Fruit fly (Drosophila melanogaster): ENCODE results near the gene CG3529.
A peak's percentile ranks its signal among the peaks of the same experiment; 100 is the strongest.

Gene CG3529

DNA sequence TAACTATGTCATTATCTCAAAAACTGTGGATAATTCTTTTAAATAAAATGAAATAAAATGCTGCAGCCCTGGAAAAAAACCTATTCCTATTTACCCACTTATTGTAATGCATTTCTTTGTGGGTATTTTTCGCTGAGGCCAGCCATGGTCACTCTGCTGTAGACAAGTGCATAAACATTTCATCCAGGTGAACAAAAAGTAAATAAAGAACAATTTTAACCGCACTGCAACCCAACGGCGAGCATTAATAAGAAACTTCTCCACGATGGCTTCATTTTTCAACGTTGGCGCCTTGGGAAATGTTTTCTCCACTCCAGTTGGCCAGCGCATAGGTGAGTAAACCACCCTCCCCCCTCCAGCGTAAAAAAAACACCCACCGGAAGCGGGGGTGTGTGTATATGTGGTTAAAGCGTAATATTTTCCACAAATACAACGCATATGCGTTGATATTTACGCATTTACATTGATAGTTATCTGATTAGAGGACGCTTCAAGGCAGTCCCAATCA is at the start of gene CG3529:
Gene CG3529, plus strand, starts transcription at position 134 of the 508 bp plus-strand sequence.
- no peak for TF ChIP-seq EcR (GFP tag; optimal IDR thresholded peaks at IDR 0.05)
- TF ChIP-seq pan (optimal IDR thresholded peaks at IDR 0.05) = no peak
- TF ChIP-seq psq (optimal IDR thresholded peaks at IDR 0.05) = no peak
- TF ChIP-seq usp (GFP tag; optimal IDR thresholded peaks at IDR 0.05) = no peak
- no peak for TF ChIP-seq CG8478 (optimal IDR thresholded peaks at IDR 0.05)
- TF ChIP-seq Dll (optimal IDR thresholded peaks at IDR 0.05) = no peak

DNA sequence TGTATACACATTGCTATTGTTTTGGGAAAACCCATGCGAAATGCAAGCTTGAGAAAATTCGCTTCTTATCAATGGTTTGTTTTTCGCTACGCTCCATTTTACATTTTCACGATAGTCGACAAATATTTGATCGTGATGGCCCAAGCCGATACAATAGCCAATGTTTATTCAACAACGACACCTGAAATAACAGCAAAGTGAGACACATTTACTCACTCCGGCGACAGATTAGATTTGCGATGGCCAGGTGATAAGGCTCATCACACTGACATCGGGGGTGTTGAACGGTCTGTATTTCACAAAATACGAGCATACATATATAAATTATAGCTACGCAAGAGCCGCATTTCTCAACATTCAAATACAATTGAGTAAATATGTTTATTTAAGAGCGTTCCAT is 49.5 kb upstream of the CG3529 start:
- no peak for TF ChIP-seq Dll (optimal IDR thresholded peaks at IDR 0.05)
- TF ChIP-seq psq (optimal IDR thresholded peaks at IDR 0.05) = no peak
- TF ChIP-seq pan (optimal IDR thresholded peaks at IDR 0.05) = no peak
- TF ChIP-seq EcR (GFP tag; optimal IDR thresholded peaks at IDR 0.05) = no peak
- TF ChIP-seq CG8478 (optimal IDR thresholded peaks at IDR 0.05) = no peak
- no peak for TF ChIP-seq usp (GFP tag; optimal IDR thresholded peaks at IDR 0.05)

DNA sequence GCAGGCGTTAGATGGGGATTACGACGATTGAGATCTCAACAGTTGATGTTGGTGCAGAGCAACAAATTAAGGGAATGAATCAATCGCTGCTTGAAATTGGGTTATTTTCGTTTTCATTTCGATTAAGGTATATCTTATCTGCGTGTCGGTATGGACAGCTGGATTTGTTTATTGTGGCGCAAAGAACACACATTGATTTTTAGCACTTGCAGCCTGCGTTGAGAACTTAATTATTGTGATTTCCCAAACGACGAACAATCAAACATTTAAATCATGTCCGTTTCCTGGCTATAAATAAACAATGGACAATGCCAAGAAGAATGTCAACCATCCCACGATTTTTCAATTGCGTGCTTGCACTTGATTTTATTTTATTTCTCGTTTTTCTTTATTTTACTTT is 48.6 kb upstream of the CG3529 start:
- TF ChIP-seq Dll (optimal IDR thresholded peaks at IDR 0.05) (no peak), pan (optimal IDR thresholded peaks at IDR 0.05) (no peak), psq (optimal IDR thresholded peaks at IDR 0.05) (no peak), CG8478 (optimal IDR thresholded peaks at IDR 0.05) (no peak), EcR (GFP tag; optimal IDR thresholded peaks at IDR 0.05) (no peak), usp (GFP tag; optimal IDR thresholded peaks at IDR 0.05) (no peak)

DNA sequence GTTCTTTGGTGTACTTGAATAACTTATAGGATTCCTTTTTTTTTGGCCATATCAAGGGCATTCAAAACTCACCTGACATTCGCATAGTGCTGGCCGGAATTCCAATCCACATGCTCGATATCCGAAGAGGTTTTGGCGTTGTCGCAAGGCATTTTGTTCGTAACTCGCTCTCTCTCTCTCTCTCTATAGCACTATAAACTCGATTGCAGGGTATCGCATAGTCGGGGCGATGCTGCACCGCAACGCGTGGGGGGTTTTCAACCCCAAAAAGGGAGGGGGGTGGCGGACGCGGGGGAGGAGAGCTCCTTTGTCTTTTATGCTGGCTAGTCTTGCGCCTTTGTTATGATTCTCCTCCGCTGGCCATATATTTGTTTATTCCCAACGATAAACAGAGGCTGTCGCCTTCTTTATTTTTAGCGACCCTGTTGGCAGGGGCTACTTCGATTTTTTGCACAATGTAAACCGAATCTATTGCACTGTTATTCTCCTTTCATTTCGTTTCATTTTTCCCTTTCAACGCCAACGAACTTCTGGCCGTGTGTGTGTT is 48.2 kb upstream of the CG3529 start:
- TF ChIP-seq CG8478 (optimal IDR thresholded peaks at IDR 0.05) (no peak), EcR (GFP tag; optimal IDR thresholded peaks at IDR 0.05) (peak in 1 of 2 experiments; percentile 56), pan (optimal IDR thresholded peaks at IDR 0.05) (no peak)

DNA sequence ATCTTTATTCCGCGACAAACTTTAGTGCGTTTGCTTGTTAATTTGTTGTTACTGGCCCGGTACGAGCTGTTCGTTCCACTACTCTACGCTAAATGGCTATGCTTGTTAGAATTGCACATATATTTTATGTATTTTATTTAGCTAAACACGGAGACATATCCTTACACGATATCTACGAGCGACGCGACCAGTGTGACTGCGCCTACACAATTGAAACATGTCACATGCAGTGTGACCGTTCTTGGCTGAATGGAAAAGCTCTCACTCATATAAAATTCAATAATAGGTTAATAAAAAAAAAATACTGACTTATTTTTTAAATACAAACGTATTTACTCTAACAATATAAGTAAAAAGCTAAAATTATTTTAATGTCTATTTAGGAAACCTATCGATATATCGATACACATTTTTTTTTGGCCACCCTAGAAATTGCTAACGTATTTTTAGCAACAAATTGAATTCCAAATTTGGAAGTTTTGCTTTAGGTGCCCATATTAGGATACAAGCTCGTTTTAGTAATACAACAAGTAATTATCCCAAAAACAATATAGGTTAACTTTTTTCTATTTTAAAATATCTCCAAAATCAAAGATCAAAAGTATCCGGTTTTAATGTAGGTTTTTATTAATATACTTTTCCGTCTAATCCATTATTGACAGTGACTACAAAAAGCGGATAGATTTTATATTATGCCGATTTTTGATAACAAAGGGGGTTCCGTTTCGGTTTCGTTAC is 47.5 kb upstream of the CG3529 start, which contains the start of gene CG4080:
Gene CG4080, minus strand, starts transcription at position 215 of the 738 bp plus-strand sequence.
- TF ChIP-seq usp (GFP tag; optimal IDR thresholded peaks at IDR 0.05) (no peak), pan (optimal IDR thresholded peaks at IDR 0.05) (no peak), EcR (GFP tag; optimal IDR thresholded peaks at IDR 0.05) (no peak), psq (optimal IDR thresholded peaks at IDR 0.05) (no peak), CG8478 (optimal IDR thresholded peaks at IDR 0.05) (no peak), Dll (optimal IDR thresholded peaks at IDR 0.05) (no peak)

DNA sequence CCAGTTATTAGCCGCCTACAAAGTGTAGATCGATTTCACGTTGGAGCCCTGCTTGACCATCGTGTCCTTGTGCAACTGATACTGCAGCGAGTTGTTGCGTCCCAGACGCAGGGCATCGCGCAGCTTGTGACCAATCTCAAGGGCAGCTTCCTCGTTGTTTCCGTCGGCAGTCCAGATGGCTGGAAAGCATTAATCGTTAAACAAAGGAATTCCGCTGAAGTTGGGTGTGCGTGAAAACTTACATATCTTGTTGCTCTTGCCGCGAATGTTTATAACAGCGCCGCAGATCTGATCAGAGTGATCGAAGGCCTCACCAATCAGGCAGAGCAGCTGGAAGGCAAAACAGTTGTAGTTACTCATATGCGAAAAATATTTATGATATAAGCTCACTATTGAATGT is 46.8 kb upstream of the CG3529 start:
- no peak for TF ChIP-seq psq (optimal IDR thresholded peaks at IDR 0.05)
- TF ChIP-seq CG8478 (optimal IDR thresholded peaks at IDR 0.05) = no peak

DNA sequence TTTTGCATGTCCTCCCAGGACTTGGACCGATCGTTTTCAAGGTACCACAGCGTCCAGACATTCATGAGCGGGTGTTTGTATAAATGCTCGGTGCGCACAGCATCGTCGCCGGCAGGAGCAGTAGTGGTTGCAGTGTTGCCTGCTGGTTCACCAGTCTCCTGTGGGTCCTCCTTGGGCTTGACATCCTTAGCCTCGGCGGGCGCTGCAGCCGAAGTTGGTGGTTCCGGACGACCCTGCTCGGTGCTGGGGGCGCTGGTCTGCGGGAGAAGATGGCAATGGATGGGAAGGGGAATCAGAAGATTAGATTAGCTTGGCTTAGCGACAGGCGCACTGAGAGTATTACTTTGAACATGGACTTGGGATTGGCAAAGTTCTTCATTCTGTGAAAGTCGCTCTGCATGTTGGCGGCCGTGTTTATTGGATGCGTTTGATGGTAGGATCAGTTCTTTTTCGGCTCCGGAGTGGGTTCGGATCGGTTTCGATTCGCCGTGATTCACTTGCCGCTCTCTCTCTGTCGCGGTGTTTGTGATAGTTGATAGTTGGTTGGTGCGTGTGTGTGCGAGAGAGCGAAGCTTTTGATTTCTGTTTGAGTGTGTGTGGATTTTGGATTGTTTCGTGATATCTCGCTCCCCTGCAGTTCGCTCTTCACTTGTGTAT is 45.8 kb upstream of the CG3529 start:
- no peak for TF ChIP-seq usp (GFP tag; optimal IDR thresholded peaks at IDR 0.05)
- no peak for TF ChIP-seq psq (optimal IDR thresholded peaks at IDR 0.05)
- TF ChIP-seq EcR (GFP tag; optimal IDR thresholded peaks at IDR 0.05) = no peak
- no peak for TF ChIP-seq CG8478 (optimal IDR thresholded peaks at IDR 0.05)
- TF ChIP-seq pan (optimal IDR thresholded peaks at IDR 0.05) = no peak
- no peak for TF ChIP-seq Dll (optimal IDR thresholded peaks at IDR 0.05)

DNA sequence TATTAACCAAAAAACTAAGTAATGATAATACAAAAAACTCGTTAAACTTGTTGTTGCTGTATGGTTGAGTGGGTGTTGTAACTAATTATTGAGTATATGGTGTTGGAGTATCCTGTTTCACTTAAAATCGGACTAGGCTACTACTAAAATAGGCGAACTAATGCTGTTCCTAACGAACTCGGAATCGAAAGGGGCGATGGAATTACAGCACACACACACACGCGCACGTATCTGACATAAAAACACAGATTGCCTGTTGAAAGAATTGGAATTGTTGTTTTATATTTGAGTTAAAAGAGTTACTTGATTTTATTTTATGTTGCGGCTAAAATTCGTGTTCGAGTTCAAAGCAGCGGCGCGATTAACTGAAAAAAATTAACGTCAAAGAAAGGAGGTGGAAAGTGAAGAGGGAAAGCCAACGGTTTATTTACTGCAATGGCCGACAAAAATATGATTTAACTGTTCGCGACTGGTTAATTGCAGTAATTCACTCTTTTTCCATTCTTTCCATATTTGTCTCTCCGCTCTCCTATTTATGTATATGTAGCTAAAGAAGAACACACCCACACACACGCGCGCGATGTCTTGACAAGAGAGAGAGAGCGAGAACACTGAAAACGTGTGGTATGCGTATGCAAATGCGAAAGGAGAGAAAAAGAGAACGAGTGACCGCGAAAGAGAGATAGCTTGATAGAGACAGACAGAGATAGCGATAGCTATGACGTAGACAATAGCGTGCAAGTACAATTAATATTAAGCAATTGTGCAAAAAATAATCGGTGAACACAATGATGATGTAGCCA is 45.1 kb upstream of the CG3529 start:
- TF ChIP-seq CG8478 (optimal IDR thresholded peaks at IDR 0.05) (peak; percentile 48), Dll (optimal IDR thresholded peaks at IDR 0.05) (no peak)

DNA sequence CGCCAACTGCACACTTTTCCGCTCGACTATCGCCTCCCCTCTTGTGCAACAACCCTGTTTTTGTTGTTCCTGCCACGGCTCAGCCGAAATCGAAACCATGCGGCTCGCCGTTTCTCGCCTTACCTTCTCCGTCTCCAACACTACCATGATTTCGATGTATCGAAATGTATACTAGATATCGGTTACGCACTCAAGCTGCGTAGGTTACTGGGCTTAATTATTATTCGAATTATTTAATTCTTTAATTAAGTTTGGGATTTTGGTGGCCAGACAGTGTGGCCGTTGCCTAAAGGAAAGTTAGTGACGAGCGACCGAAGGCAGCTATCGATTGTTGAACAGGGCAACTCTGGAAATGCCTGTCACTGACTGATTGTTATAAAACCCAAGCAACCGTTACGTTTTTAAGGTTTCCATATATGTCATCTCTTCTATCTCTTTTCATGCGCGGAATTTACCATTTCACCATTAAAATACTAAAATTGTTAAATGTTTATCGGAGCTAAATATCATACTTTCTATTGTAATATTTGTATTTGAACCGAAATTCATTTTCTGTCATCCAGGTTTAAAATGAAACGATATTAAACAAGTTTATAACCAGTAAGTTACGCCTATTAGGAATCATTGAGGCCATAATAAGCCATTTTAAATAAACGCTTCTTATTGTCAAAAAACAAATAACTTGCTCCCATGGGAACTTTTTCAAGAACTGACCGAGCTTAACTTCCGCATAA is 44.3 kb upstream of the CG3529 start, which contains the start of gene eIF4E1:
Gene eIF4E1, minus strand, starts transcription at position 304 of the 734 bp plus-strand sequence.
- TF ChIP-seq CG8478 (optimal IDR thresholded peaks at IDR 0.05) = no peak
- TF ChIP-seq usp (GFP tag; optimal IDR thresholded peaks at IDR 0.05) = no peak
- no peak for TF ChIP-seq pan (optimal IDR thresholded peaks at IDR 0.05)
- TF ChIP-seq EcR (GFP tag; optimal IDR thresholded peaks at IDR 0.05) = no peak
- TF ChIP-seq Dll (optimal IDR thresholded peaks at IDR 0.05) = no peak
- TF ChIP-seq psq (optimal IDR thresholded peaks at IDR 0.05) = no peak

DNA sequence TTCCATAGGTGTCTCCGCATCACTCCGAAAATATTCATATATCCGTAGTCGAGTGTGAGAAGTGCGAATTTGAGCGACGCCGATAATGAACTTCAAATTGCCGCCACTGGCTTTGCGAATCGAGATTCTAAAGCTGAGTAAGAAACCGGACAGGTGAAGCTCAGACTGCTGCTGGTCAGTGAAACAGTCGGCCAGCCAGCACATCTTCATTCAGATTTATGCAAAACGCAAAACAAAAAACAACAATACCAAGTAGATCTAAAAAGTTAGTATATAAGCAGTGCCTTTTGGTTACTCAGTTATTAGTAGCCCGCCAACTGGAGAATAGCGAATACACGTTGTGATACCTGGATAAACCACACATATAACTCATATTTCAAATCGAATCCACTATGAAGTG is 42.2 kb upstream of the CG3529 start, which contains the start of gene Cpr67B:
Gene Cpr67B, plus strand, starts transcription at position 301 of the 400 bp plus-strand sequence.
- TF ChIP-seq pan (optimal IDR thresholded peaks at IDR 0.05) = no peak
- TF ChIP-seq CG8478 (optimal IDR thresholded peaks at IDR 0.05) = no peak
- no peak for TF ChIP-seq psq (optimal IDR thresholded peaks at IDR 0.05)
- TF ChIP-seq EcR (GFP tag; optimal IDR thresholded peaks at IDR 0.05) = no peak
- TF ChIP-seq Dll (optimal IDR thresholded peaks at IDR 0.05) = no peak
- TF ChIP-seq usp (GFP tag; optimal IDR thresholded peaks at IDR 0.05) = no peak

DNA sequence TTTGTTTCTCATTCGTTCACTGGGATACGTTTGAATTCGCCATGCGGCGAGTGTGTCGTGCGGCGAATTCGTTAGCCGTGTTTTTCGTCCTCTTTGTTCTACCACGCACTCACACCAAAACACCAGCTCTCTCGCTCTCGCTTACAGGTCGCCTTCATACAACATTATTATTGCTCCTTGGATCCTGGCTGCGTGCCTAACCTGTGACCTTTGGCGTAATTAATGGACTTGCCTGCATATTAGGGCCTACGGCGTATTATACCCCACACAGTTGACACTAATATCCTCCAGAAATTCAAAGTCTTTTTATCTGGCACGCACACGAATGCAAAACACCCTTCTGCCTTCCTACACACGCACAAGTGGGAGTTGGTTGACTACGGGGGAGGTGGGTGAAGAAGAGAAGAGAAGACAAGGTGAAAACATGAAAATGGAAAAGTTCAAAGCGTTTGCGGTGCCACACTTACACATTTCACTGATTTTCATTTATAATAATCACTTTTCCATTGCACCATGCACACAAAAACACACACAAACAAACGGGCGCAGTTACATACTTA is 36.6 kb upstream of the CG3529 start:
- TF ChIP-seq usp (GFP tag; optimal IDR thresholded peaks at IDR 0.05) = no peak
- no peak for TF ChIP-seq EcR (GFP tag; optimal IDR thresholded peaks at IDR 0.05)
- no peak for TF ChIP-seq Dll (optimal IDR thresholded peaks at IDR 0.05)
- no peak for TF ChIP-seq pan (optimal IDR thresholded peaks at IDR 0.05)
